Worm (Caenorhabditis elegans): ENCODE measurements around the gene T08G5.2.

Gene T08G5.2

ce11 chrV:14012002-14012554, 14.0 kb downstream of the T08G5.2 start, which contains the start of the genes ddx-17 and aip-1:
Gene ddx-17 (minus strand): TSS chrV:14012052.
Gene aip-1 (plus strand): TSS chrV:14012333.
- TF ChIP-seq pqm-1 (tag; optimal IDR thresholded peaks at IDR 0.05) (no peak), mef-2 (tag; optimal IDR thresholded peaks at IDR 0.05) (no peak), irx-1 (tag; optimal IDR thresholded peaks at IDR 0.05) (peak; percentile 30), lin-39 (tag; optimal IDR thresholded peaks at IDR 0.05) (peak; percentile 19), ztf-4 (tag; optimal IDR thresholded peaks at IDR 0.05) (no peak), zip-4 (GFP tag; optimal IDR thresholded peaks at IDR 0.05) (peak; percentile 38), fkh-8 (tag; optimal IDR thresholded peaks at IDR 0.05) (peak; percentile 91), lsy-2 (tag; optimal IDR thresholded peaks at IDR 0.05) (peak; percentile 70 to 89), swsn-7 (tag; optimal IDR thresholded peaks at IDR 0.05) (peak; percentile 63), alr-1 (tag; optimal IDR thresholded peaks at IDR 0.05; ENCODE audit: borderline replicate concordance) (no peak), ceh-82 (tag; optimal IDR thresholded peaks at IDR 0.05) (peak in 2 of 3 experiments; percentile 8 to 70), snu-23 (GFP tag; optimal IDR thresholded peaks at IDR 0.05) (peak; percentile 84), mep-1 (tag; optimal IDR thresholded peaks at IDR 0.05) (peak; percentile 82), ama-1 (optimal IDR thresholded peaks at IDR 0.05) (no peak), snpc-4 (tag; optimal IDR thresholded peaks at IDR 0.05) (peak; percentile 27), sox-4 (tag; optimal IDR thresholded peaks at IDR 0.05) (peak; percentile 41), mab-9 (GFP tag; IDR thresholded peaks at IDR 0.05) (peak; percentile 20; the same call in 1 of the 2 replicates), hpl-2 (GFP tag; optimal IDR thresholded peaks at IDR 0.05) (peak; percentile 37), unc-62 (GFP tag; optimal IDR thresholded peaks at IDR 0.05) (no peak), unc-86 (tag; optimal IDR thresholded peaks at IDR 0.05) (peak; percentile 56), aly-2 (tag; optimal IDR thresholded peaks at IDR 0.05) (no peak), mdl-1 (tag; optimal IDR thresholded peaks at IDR 0.05) (peak in 1 of 2 experiments; percentile 64), rnt-1 (tag; optimal IDR thresholded peaks at IDR 0.05) (peak; percentile 74), efl-3 (GFP tag; optimal IDR thresholded peaks at IDR 0.05) (no peak), F16B12.6 (tag; optimal IDR thresholded peaks at IDR 0.05) (peak; percentile 9), ztf-11 (tag; optimal IDR thresholded peaks at IDR 0.05) (no peak), elt-2 (tag; optimal IDR thresholded peaks at IDR 0.05) (peak; percentile 0), skn-1 (tag; optimal IDR thresholded peaks at IDR 0.05) (peak; percentile 99), lin-35 (GFP tag; optimal IDR thresholded peaks at IDR 0.05) (peak; percentile 81 to 90), egl-27 (tag; optimal IDR thresholded peaks at IDR 0.05) (no peak), lin-13 (GFP tag; optimal IDR thresholded peaks at IDR 0.05) (peak; percentile 61), fkh-10 (GFP tag; optimal IDR thresholded peaks at IDR 0.05) (no peak), pag-3 (tag; optimal IDR thresholded peaks at IDR 0.05; ENCODE audit: borderline replicate concordance, insufficient read depth) (no peak), vab-15 (tag; optimal IDR thresholded peaks at IDR 0.05) (peak; percentile 1), tlp-1 (tag; optimal IDR thresholded peaks at IDR 0.05) (no peak), nhr-47 (tag; optimal IDR thresholded peaks at IDR 0.05) (peak; percentile 81), nhr-90 (tag; optimal IDR thresholded peaks at IDR 0.05; ENCODE audit: poor library complexity) (peak; percentile 42), grh-1 (GFP tag; IDR thresholded peaks at IDR 0.05) (peak; percentile 19; the same call in 1 of the 2 replicates), egl-13 (tag; optimal IDR thresholded peaks at IDR 0.05) (peak; percentile 70), unc-30 (tag; optimal IDR thresholded peaks at IDR 0.05) (no peak), unc-130 (tag; optimal IDR thresholded peaks at IDR 0.05) (peak; percentile 25), nhr-77 (tag; optimal IDR thresholded peaks at IDR 0.05) (peak; percentile 59), efl-1 (optimal IDR thresholded peaks at IDR 0.05) (peak; percentile 80 to 83), efl-1 (GFP tag; optimal IDR thresholded peaks at IDR 0.05 in 1 of 2) (peak; percentile 76 to 96), aha-1 (tag; optimal IDR thresholded peaks at IDR 0.05) (no peak), tbx-2 (tag; optimal IDR thresholded peaks at IDR 0.05) (peak; percentile 76), blmp-1 (tag; optimal IDR thresholded peaks at IDR 0.05) (peak; percentile 57), nhr-85 (tag) (peak; percentile 81), dsc-1 (tag; optimal IDR thresholded peaks at IDR 0.05) (peak; percentile 55), lin-15B (tag; optimal IDR thresholded peaks at IDR 0.05) (peak; percentile 40), nhr-19 (GFP tag; conservative IDR thresholded peaks at IDR 0.05) (peak; percentile 67), hlh-4 (tag; optimal IDR thresholded peaks at IDR 0.05) (no peak), pax-3 (tag; optimal IDR thresholded peaks at IDR 0.05) (peak; percentile 74)

Measured in whole organism, L1 larva.